Worm (Caenorhabditis elegans) whole organism, early embryonic: ENCODE measurements around the gene unc-116.

Source experiments
- B0310.2 ChIP-seq: sonication (generic microtip); optimal IDR thresholded peaks from 2 replicates; lab custom pipeline; 2016; ENCODE audit warnings: mild to moderate bottlenecking, missing genetic modification characterization, missing compliant biosample characterization
- F13C5.2 ChIP-seq: sonication (generic microtip); optimal IDR thresholded peaks from 2 replicates; lab custom pipeline; 2017; ENCODE audit warnings: mild to moderate bottlenecking, missing genetic modification characterization, inconsistent platforms, missing compliant biosample characterization
- aly-1 ChIP-seq: sonication (generic microtip); optimal IDR thresholded peaks from 2 replicates; lab custom pipeline; 2016; ENCODE audit warnings: missing genetic modification characterization, missing compliant biosample characterization
- ama-1 ChIP-seq: fragments of 150-350 bp; optimal IDR thresholded peaks from 2 replicates; lab custom pipeline; 2014
- ceh-13 ChIP-seq: fragments of 200-800 bp; sonication (Bioruptor generic); optimal IDR thresholded peaks from 2 replicates; lab custom pipeline; 2018; ENCODE audit warnings: mild to moderate bottlenecking, missing genetic modification characterization, missing compliant biosample characterization
- ceh-36 ChIP-seq: sonication (generic microtip); optimal IDR thresholded peaks from 2 replicates; lab custom pipeline; 2016; ENCODE audit warnings: missing genetic modification characterization, inconsistent platforms, missing compliant biosample characterization
- ets-7 ChIP-seq: sonication (generic microtip); optimal IDR thresholded peaks from 2 replicates; lab custom pipeline; 2016; ENCODE audit warnings: missing genotype, missing genetic modification characterization, missing compliant biosample characterization
- flt-1 ChIP-seq: fragments of 200-800 bp; sonication (Bioruptor generic); IDR thresholded peaks from 2 replicates; pipeline ENCODE4 v1.3.6; 2022; ENCODE audit warnings: missing genetic modification characterization, missing compliant biosample characterization
- hmbx-1 ChIP-seq: sonication (generic microtip); optimal IDR thresholded peaks from 2 replicates; lab custom pipeline; 2016; ENCODE audit warnings: mild to moderate bottlenecking, missing genetic modification characterization, missing compliant biosample characterization
- hmg-4 ChIP-seq: fragments of 200-800 bp; sonication (Bioruptor generic); optimal IDR thresholded peaks from 2 replicates; lab custom pipeline; 2018; ENCODE audit warnings: mild to moderate bottlenecking, missing genetic modification characterization, missing compliant biosample characterization
- hnd-1 ChIP-seq: sonication (generic microtip); optimal IDR thresholded peaks from 2 replicates; lab custom pipeline; 2016; ENCODE audit warnings: missing genetic modification characterization, missing compliant biosample characterization
- pes-1 ChIP-seq: fragments of 200-800 bp; sonication (Bioruptor generic); IDR thresholded peaks from 2 replicates; pipeline ENCODE4 v1.3.6; 2022; ENCODE audit warnings: missing genetic modification reagents, missing genetic modification characterization, missing compliant biosample characterization
- scrt-1 ChIP-seq: fragments of 200-800 bp; sonication (Bioruptor generic); IDR thresholded peaks from 2 replicates; pipeline ENCODE4 v1.3.6; 2022; ENCODE audit warnings: missing genetic modification characterization, missing compliant biosample characterization
- sea-1 ChIP-seq: fragments of 200-800 bp; sonication (Bioruptor generic); conservative IDR thresholded peaks from 2 replicates; pipeline ENCODE4 v1.3.6; 2022; ENCODE audit warnings: missing genetic modification characterization, missing compliant biosample characterization
- tbx-11 ChIP-seq: fragments of 200-800 bp; sonication (Bioruptor generic); IDR thresholded peaks from 2 replicates; pipeline ENCODE4 v1.3.6; 2022; ENCODE audit warnings: missing genetic modification characterization, missing compliant biosample characterization
- tbx-37 ChIP-seq: fragments of 200-800 bp; sonication (Bioruptor generic); conservative IDR thresholded peaks from 2 replicates; pipeline ENCODE4 v1.3.6; 2022; ENCODE audit warnings: missing genetic modification reagents, missing genetic modification characterization, missing compliant biosample characterization
- tra-4 ChIP-seq: sonication (generic microtip); optimal IDR thresholded peaks from 2 replicates; lab custom pipeline; 2017; ENCODE audit warnings: missing genetic modification characterization, missing compliant biosample characterization

Gene unc-116

DNA sequence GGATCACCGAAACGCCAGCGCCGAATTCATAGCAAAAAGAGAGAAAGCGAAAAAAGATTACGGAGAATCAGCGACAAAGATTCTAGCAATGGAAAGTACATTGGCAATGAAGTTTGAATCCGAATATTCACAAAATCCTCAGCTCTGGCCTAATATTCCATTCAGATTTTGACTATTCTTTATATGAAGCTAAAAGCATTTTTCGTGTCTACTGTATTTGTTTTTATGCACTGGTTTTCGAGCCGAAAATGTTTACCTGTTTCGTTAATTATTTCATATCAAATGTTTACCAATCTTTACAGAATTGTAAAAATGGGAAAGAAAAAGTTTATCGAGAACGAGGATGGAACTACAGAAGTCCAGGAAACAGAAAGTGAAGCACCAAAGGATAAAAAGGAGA, 46.7 kb downstream of the unc-116 start, which contains the start of gene F10E9.4:
TSS of gene F10E9.4 (plus strand) at position 301 of the 400 bp plus-strand sequence.
- TF ChIP-seq B0310.2 (tag; lab: Kevin White, UChicago) (no peak), pes-1 (no peak), ceh-13 (no peak), F13C5.2 (tag; lab: Kevin White, UChicago) (no peak), tbx-37 (GFP tag; lab: Robert Waterston, UW) (no peak), ets-7 (tag; lab: Kevin White, UChicago) (no peak), tbx-11 (GFP tag; lab: Robert Waterston, UW) (no peak), flt-1 (GFP tag; lab: Robert Waterston, UW) (no peak), scrt-1 (GFP tag; lab: Robert Waterston, UW) (no peak), hnd-1 (tag; lab: Kevin White, UChicago) (no peak), ceh-36 (no peak), tra-4 (tag; lab: Kevin White, UChicago) (no peak), aly-1 (tag; lab: Kevin White, UChicago) (no peak), hmbx-1 (no peak), ama-1 (lab: Kevin White, UChicago) (no peak)

DNA sequence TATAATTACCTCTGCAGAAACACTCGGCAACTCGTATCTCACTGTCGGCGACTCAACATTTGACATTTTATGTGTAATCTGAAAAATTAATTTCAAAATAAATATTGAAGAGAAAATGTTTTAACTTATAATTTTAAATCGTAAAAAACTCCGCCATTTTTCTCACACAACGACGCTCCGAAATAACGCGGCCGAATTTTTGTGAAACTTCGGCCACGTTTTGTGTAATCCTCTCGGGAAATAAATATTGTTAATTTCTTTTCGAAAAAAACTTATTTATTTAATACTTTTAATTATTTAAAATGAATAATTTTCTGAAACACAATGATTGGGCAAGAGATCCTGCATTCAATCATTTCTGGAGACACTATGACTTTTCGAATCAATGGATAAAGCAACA, 47.6 kb downstream of the unc-116 start, which contains the start of the genes F10E9.7 and F10E9.5:
TSS of gene F10E9.7 (minus strand) at position 86 of the 400 bp plus-strand sequence.
TSS of gene F10E9.5 (plus strand) at position 237 of the 400 bp plus-strand sequence.
- TF ChIP-seq F13C5.2 (tag; lab: Kevin White, UChicago): no peak
- peak; percentile 93 for TF ChIP-seq tbx-37 (GFP tag; lab: Robert Waterston, UW)
- peak; percentile 75 for TF ChIP-seq pes-1

DNA sequence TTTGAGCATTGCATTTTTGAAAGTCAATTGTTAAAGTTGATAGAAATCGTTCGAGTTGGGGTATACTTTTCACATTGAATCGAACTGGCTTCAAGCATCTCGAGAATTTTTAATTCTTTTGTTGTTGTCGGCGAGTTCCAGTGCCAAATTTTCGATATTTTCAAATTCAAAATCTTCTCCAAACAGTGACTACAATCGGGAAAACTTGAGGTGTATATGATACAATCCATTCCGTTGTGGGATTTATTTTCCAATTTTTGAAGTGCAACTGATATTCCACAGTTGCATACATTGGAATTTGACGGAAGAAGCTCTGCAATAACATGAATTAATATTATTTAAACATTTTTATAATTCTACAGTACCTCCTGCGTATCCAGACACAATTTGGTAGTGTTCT, 49.2 kb downstream of the unc-116 start:
- TF ChIP-seq ceh-36 (no peak), aly-1 (tag; lab: Kevin White, UChicago) (no peak), flt-1 (GFP tag; lab: Robert Waterston, UW) (no peak), ama-1 (lab: Kevin White, UChicago) (no peak)

DNA sequence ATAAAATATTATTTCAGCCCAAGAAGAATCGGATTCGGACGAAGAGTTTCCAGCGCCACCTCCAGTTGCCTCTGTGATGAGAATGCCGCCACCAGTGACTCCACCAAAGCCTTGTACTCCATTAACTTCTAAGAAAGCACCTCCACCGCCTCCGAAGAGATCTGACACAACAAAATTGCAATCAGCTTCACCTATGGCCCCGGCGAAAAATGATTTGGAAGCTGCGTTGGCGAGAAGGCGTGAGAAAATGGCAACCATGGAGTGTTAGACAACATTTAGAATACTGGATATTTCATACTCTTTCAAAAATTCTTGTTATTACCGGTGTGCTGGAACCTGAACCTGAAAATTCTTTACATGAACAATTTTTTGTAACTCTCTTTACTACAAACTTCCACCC, 49.7 kb downstream of the unc-116 start:
- TF ChIP-seq hmbx-1 (no peak), B0310.2 (tag; lab: Kevin White, UChicago) (no peak), F13C5.2 (tag; lab: Kevin White, UChicago) (no peak), ceh-36 (no peak), tra-4 (tag; lab: Kevin White, UChicago) (no peak), ets-7 (tag; lab: Kevin White, UChicago) (no peak), pes-1 (no peak), tbx-37 (GFP tag; lab: Robert Waterston, UW) (no peak), hmg-4 (no peak), aly-1 (tag; lab: Kevin White, UChicago) (no peak), sea-1 (no peak), scrt-1 (GFP tag; lab: Robert Waterston, UW) (no peak), tbx-11 (GFP tag; lab: Robert Waterston, UW) (no peak), ceh-13 (no peak), flt-1 (GFP tag; lab: Robert Waterston, UW) (no peak), hnd-1 (tag; lab: Kevin White, UChicago) (no peak)

DNA sequence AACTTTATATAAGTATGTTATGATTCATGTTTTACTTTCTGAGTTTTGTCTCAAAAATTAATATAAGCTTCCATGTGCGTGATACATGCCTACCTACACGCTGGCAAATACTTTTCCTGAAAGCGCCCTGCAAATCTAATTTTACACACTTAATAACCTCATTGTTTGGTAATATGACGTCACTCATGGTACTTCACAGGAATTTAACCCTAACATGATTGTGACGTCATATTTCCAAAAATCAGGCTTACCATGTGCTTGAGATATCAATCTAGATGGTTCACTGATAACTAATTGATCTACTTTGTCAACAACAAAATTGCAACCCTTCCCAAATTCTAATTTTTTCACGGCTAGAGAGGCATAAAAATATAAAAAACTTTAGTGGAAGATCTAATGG, 51.5 kb downstream of the unc-116 start:
- TF ChIP-seq sea-1 (no peak), aly-1 (tag; lab: Kevin White, UChicago) (no peak), tbx-37 (GFP tag; lab: Robert Waterston, UW) (no peak), flt-1 (GFP tag; lab: Robert Waterston, UW) (no peak), ceh-36 (no peak), B0310.2 (tag; lab: Kevin White, UChicago) (no peak), pes-1 (no peak), ets-7 (tag; lab: Kevin White, UChicago) (no peak), hnd-1 (tag; lab: Kevin White, UChicago) (no peak), hmg-4 (no peak), tbx-11 (GFP tag; lab: Robert Waterston, UW) (no peak), ceh-13 (no peak), tra-4 (tag; lab: Kevin White, UChicago) (no peak), ama-1 (lab: Kevin White, UChicago) (no peak), scrt-1 (GFP tag; lab: Robert Waterston, UW) (no peak), F13C5.2 (tag; lab: Kevin White, UChicago) (no peak), hmbx-1 (no peak)
